Fruit fly (Drosophila melanogaster) whole organism, embryonic: ENCODE results near the gene CG9044.

ENCODE experiments used
- Atf3 ChIP-seq: fragments of 200-800 bp; sonication (Bioruptor generic); optimal IDR thresholded peaks from 3 replicates; lab custom pipeline; 2016; ENCODE audit warnings: missing biosample characterization, missing genetic modification characterization
- CG10543 ChIP-seq: fragments of 200-800 bp; sonication (Bioruptor generic); optimal IDR thresholded peaks from 3 replicates; lab custom pipeline; 2017; ENCODE audit warnings: missing biosample characterization, mild to moderate bottlenecking, missing genetic modification characterization, moderate library complexity
- CG10979 ChIP-seq: fragments of 200-800 bp; sonication (Bioruptor generic); optimal IDR thresholded peaks from 2 replicates; lab custom pipeline; 2018; ENCODE audit warnings: missing biosample characterization, mild to moderate bottlenecking, missing genetic modification characterization, moderate library complexity
- CG11696 ChIP-seq: fragments of 200-800 bp; sonication (Bioruptor generic); IDR thresholded peaks from 2 replicates; pipeline ENCODE4 v1.3.6; 2022; ENCODE audit warnings: missing biosample characterization, missing genetic modification characterization
- CG12744 ChIP-seq: fragments of 200-800 bp; sonication (Bioruptor generic); optimal IDR thresholded peaks from 2 replicates; lab custom pipeline; 2016; ENCODE audit warnings: missing biosample characterization, missing genetic modification characterization
- CG13296 ChIP-seq: fragments of 200-800 bp; sonication (Bioruptor generic); optimal IDR thresholded peaks from 3 replicates; lab custom pipeline; 2018; ENCODE audit warnings: missing biosample characterization, mild to moderate bottlenecking, missing genetic modification characterization
- CG15601 ChIP-seq: fragments of 200-800 bp; sonication (Bioruptor generic); optimal IDR thresholded peaks from 3 replicates; lab custom pipeline; 2019; ENCODE audit warnings: missing biosample characterization, mild to moderate bottlenecking, missing genetic modification characterization, moderate library complexity
- CG1602 ChIP-seq: fragments of 200-800 bp; sonication (Bioruptor generic); optimal IDR thresholded peaks from 3 replicates; lab custom pipeline; 2016; ENCODE audit warnings: missing biosample characterization, missing genetic modification characterization
- CG1603 ChIP-seq: fragments of 200-800 bp; sonication (Bioruptor generic); optimal IDR thresholded peaks from 2 replicates; lab custom pipeline; 2019; ENCODE audit warnings: missing biosample characterization, mild to moderate bottlenecking, missing genetic modification characterization, moderate library complexity
- CG17612 ChIP-seq: fragments of 200-800 bp; sonication (Bioruptor generic); IDR thresholded peaks from 2 replicates; pipeline ENCODE4 v1.3.6; 2022; ENCODE audit warnings: missing biosample characterization, missing genetic modification characterization
- CG1792 ChIP-seq: fragments of 200-800 bp; sonication (Bioruptor generic); optimal IDR thresholded peaks from 2 replicates; lab custom pipeline; 2016; ENCODE audit warnings: missing biosample characterization, missing genetic modification characterization
- CG2202 ChIP-seq: fragments of 200-800 bp; sonication (Bioruptor generic); optimal IDR thresholded peaks from 2 replicates; lab custom pipeline; 2018; ENCODE audit warnings: missing biosample characterization, mild to moderate bottlenecking, missing genetic modification characterization
- CG30403 ChIP-seq: fragments of 200-800 bp; sonication (Bioruptor generic); optimal IDR thresholded peaks from 3 replicates; lab custom pipeline; 2016; ENCODE audit warnings: missing biosample characterization, missing genetic modification characterization
- CG32772 ChIP-seq: fragments of 200-800 bp; sonication (Bioruptor generic); IDR thresholded peaks from 2 replicates; pipeline ENCODE4 v1.3.6; 2022; ENCODE audit warnings: missing biosample characterization, missing genetic modification characterization
- CG3847 ChIP-seq: fragments of 200-800 bp; sonication (Bioruptor generic); IDR thresholded peaks from 2 replicates; pipeline ENCODE4 v1.3.6; 2022; ENCODE audit warnings: missing biosample characterization, missing genetic modification characterization
- CG6272 ChIP-seq: fragments of 200-800 bp; sonication (Bioruptor generic); IDR thresholded peaks from 2 replicates; pipeline ENCODE4 v1.3.6; 2022; ENCODE audit warnings: missing biosample characterization, missing genetic modification characterization
- CG6654 ChIP-seq: fragments of 200-800 bp; sonication (Bioruptor generic); optimal IDR thresholded peaks from 2 replicates; lab custom pipeline; 2017; ENCODE audit warnings: missing biosample characterization, mild to moderate bottlenecking, missing genetic modification characterization
- CG6791 ChIP-seq: fragments of 200-800 bp; sonication (Bioruptor generic); IDR thresholded peaks from 3 replicates; pipeline ENCODE4 v1.3.6; 2022; ENCODE audit warnings: missing biosample characterization, missing genetic modification characterization; ENCODE audit not compliant: partially characterized antibody
- CG7271 ChIP-seq: fragments of 200-800 bp; sonication (Bioruptor generic); optimal IDR thresholded peaks from 2 replicates; lab custom pipeline; 2018; ENCODE audit warnings: missing biosample characterization, mild to moderate bottlenecking, missing genetic modification characterization, moderate library complexity
- CG8359 ChIP-seq: fragments of 200-800 bp; sonication (Bioruptor generic); optimal IDR thresholded peaks from 2 replicates; lab custom pipeline; 2017; ENCODE audit warnings: missing biosample characterization, mild to moderate bottlenecking, missing genetic modification characterization, borderline replicate concordance
- CTCF ChIP-seq: fragments of 200-800 bp; sonication (Bioruptor generic); optimal IDR thresholded peaks from 2 replicates; lab custom pipeline; 2017; ENCODE audit warnings: missing biosample characterization, mild to moderate bottlenecking, missing genetic modification characterization, moderate library complexity
- Dek ChIP-seq: fragments of 200-800 bp; sonication (Bioruptor generic); optimal IDR thresholded peaks from 3 replicates; lab custom pipeline; 2019; ENCODE audit warnings: missing biosample characterization, mild to moderate bottlenecking, missing genetic modification characterization, moderate library complexity
- Hmr ChIP-seq: fragments of 200-800 bp; sonication (Bioruptor generic); optimal IDR thresholded peaks from 3 replicates; lab custom pipeline; 2017; ENCODE audit warnings: mild to moderate bottlenecking, missing biosample characterization, missing genetic modification reagents, missing genetic modification characterization
- Hr51 ChIP-seq, 2 experiments: fragments of 200-800 bp; sonication (Bioruptor generic); optimal IDR thresholded peaks; 2 replicates in 1 of 2; 3 replicates in 1 of 2; lab custom pipeline; 2016 to 2018; ENCODE audit warnings: missing biosample characterization in 2 of 2, missing genetic modification characterization in 2 of 2, mild to moderate bottlenecking in 1 of 2, moderate library complexity in 1 of 2
- Mrtf ChIP-seq: fragments of 200-800 bp; sonication (Bioruptor generic); IDR thresholded peaks from 3 replicates; pipeline ENCODE4 v1.3.6; 2022; ENCODE audit warnings: missing biosample characterization, missing genetic modification characterization
- Opbp ChIP-seq: fragments of 200-800 bp; sonication (Bioruptor generic); IDR thresholded peaks from 3 replicates; pipeline ENCODE4 v1.3.6; 2022; ENCODE audit warnings: missing biosample characterization, missing genetic modification characterization; ENCODE audit not compliant: partially characterized antibody
- Optix ChIP-seq: fragments of 200-800 bp; sonication (Bioruptor generic); IDR thresholded peaks from 3 replicates; pipeline ENCODE4 v1.3.6; 2022; ENCODE audit warnings: missing biosample characterization, missing genetic modification characterization
- Poxn ChIP-seq: fragments of 200-800 bp; sonication (Bioruptor generic); IDR thresholded peaks from 2 replicates; pipeline ENCODE4 v1.3.6; 2022; ENCODE audit warnings: missing biosample characterization, missing genetic modification characterization
- Scr ChIP-seq: fragments of 200-800 bp; sonication (Bioruptor generic); IDR thresholded peaks from 2 replicates; pipeline ENCODE4 v1.3.6; 2022; ENCODE audit warnings: missing biosample characterization, missing genetic modification characterization; ENCODE audit not compliant: partially characterized antibody
- Side ChIP-seq: fragments of 200-800 bp; sonication (Bioruptor generic); optimal IDR thresholded peaks from 2 replicates; lab custom pipeline; 2016; ENCODE audit warnings: missing biosample characterization, missing genetic modification characterization
- Sox100B ChIP-seq: fragments of 200-800 bp; sonication (Bioruptor generic); optimal IDR thresholded peaks from 3 replicates; lab custom pipeline; 2018; ENCODE audit warnings: missing biosample characterization, mild to moderate bottlenecking, missing genetic modification characterization
- Xbp1 ChIP-seq: fragments of 200-800 bp; sonication (Bioruptor generic); optimal IDR thresholded peaks from 3 replicates; lab custom pipeline; 2016; ENCODE audit warnings: missing biosample characterization, mild to moderate bottlenecking, missing genetic modification characterization
- ab ChIP-seq: fragments of 200-800 bp; sonication (Bioruptor generic); optimal IDR thresholded peaks from 2 replicates; lab custom pipeline; 2016; ENCODE audit warnings: missing biosample characterization, missing genetic modification characterization
- abd-A ChIP-seq: fragments of 200-800 bp; sonication (Bioruptor generic); optimal IDR thresholded peaks from 3 replicates; lab custom pipeline; 2019; ENCODE audit warnings: missing biosample characterization, mild to moderate bottlenecking, missing genetic modification characterization, moderate library complexity
- al ChIP-seq: fragments of 200-800 bp; sonication (Bioruptor generic); IDR thresholded peaks from 2 replicates; pipeline ENCODE4 v1.3.6; 2022; ENCODE audit warnings: missing biosample characterization, missing genetic modification characterization
- ase ChIP-seq: fragments of 200-800 bp; sonication (Bioruptor generic); IDR thresholded peaks from 3 replicates; pipeline ENCODE4 v1.3.6; 2022; ENCODE audit warnings: missing biosample characterization, missing genetic modification characterization
- ato ChIP-seq: fragments of 200-800 bp; sonication (Bioruptor generic); IDR thresholded peaks from 2 replicates; pipeline ENCODE4 v1.3.6; 2022; ENCODE audit warnings: missing biosample characterization, missing genetic modification characterization; ENCODE audit not compliant: partially characterized antibody
- chif ChIP-seq, 2 experiments: fragments of 200-800 bp; sonication (Bioruptor generic); optimal IDR thresholded peaks; 3 replicates each; lab custom pipeline; 2016; ENCODE audit warnings: missing biosample characterization in 2 of 2, missing genetic modification characterization in 2 of 2
- eve ChIP-seq, 2 experiments: fragments of >200 bp; optimal IDR thresholded peaks; 2 replicates each; lab custom pipeline; 2017; ENCODE audit warnings: missing biosample characterization in 2 of 2, missing genetic modification characterization in 2 of 2
- ewg ChIP-seq: fragments of 200-800 bp; sonication (Bioruptor generic); optimal IDR thresholded peaks from 3 replicates; lab custom pipeline; 2017; ENCODE audit warnings: mild to moderate bottlenecking, missing biosample characterization, missing genetic modification reagents, missing genetic modification characterization
- fd64A ChIP-seq: fragments of 200-800 bp; sonication (Bioruptor generic); optimal IDR thresholded peaks from 3 replicates; lab custom pipeline; 2018; ENCODE audit warnings: missing biosample characterization, mild to moderate bottlenecking, missing genetic modification characterization
- her ChIP-seq: fragments of 200-800 bp; sonication (Bioruptor generic); optimal IDR thresholded peaks from 2 replicates; lab custom pipeline; 2016; ENCODE audit warnings: missing biosample characterization, missing genetic modification characterization
- pfk ChIP-seq: fragments of 200-800 bp; sonication (Bioruptor generic); optimal IDR thresholded peaks from 2 replicates; lab custom pipeline; 2018; ENCODE audit warnings: missing biosample characterization, mild to moderate bottlenecking, missing genetic modification characterization, moderate library complexity
- pita ChIP-seq: fragments of 200-800 bp; sonication (Bioruptor generic); optimal IDR thresholded peaks from 2 replicates; lab custom pipeline; 2017; ENCODE audit warnings: missing biosample characterization, mild to moderate bottlenecking, missing genetic modification characterization
- pros ChIP-seq: fragments of 200-800 bp; sonication (Bioruptor generic); optimal IDR thresholded peaks from 3 replicates; lab custom pipeline; 2019; ENCODE audit warnings: missing biosample characterization, mild to moderate bottlenecking, missing genetic modification characterization, moderate library complexity
- sim ChIP-seq: fragments of 200-800 bp; sonication (Bioruptor generic); IDR thresholded peaks from 2 replicates; pipeline ENCODE4 v1.3.6; 2022; ENCODE audit warnings: missing biosample characterization, missing genetic modification characterization
- ssp ChIP-seq: fragments of 200-800 bp; sonication (Bioruptor generic); IDR thresholded peaks from 2 replicates; pipeline ENCODE4 v1.3.6; 2022; ENCODE audit warnings: missing biosample characterization, missing genetic modification characterization
- tap ChIP-seq: fragments of 200-800 bp; optimal IDR thresholded peaks from 3 replicates; lab custom pipeline; 2019; ENCODE audit warnings: missing biosample characterization, mild to moderate bottlenecking, missing genetic modification characterization, moderate library complexity
- toy ChIP-seq: fragments of 200-800 bp; sonication (Bioruptor generic); IDR thresholded peaks from 2 replicates; pipeline ENCODE4 v1.3.6; 2022; ENCODE audit warnings: missing biosample characterization, missing genetic modification characterization
- unpg ChIP-seq: fragments of 200-800 bp; sonication (Bioruptor generic); optimal IDR thresholded peaks from 3 replicates; lab custom pipeline; 2018; ENCODE audit warnings: missing biosample characterization, mild to moderate bottlenecking, missing genetic modification characterization, moderate library complexity
- zen ChIP-seq: fragments of 200-800 bp; sonication (Bioruptor generic); optimal IDR thresholded peaks from 3 replicates; lab custom pipeline; 2018; ENCODE audit warnings: missing biosample characterization, mild to moderate bottlenecking, missing genetic modification characterization, moderate library complexity

Gene CG9044

DNA sequence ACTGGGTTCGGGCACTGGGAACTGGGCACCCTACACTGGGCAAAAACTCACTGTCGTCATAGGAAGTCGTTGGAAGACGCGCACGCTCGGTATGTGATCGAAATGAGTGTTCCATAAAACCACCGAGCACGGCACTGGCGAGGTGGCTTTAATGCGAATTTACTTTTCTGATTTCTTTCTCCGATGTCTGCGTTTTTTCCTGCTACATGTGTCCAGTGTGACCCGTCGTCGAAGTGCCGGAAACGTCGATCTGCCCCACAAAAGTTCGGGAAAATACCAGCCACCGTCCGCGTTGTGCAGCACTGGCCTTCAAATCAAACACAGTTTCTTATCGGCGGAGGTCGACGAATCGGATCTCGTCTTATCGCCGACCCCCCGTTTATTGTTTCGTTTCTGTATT, 50.0 kb downstream of the CG9044 start, which contains the start of gene Kdm5 (continued):
- TF ChIP-seq CG6791 (GFP tag; lab: Robert Waterston, UW) (peak; percentile 55), CG10543 (GFP tag; lab: Kevin White, UChicago) (peak; percentile 78), Optix (GFP tag; lab: Robert Waterston, UW) (no peak), CG1602 (GFP tag; lab: Kevin White, UChicago) (no peak), ato (GFP tag; lab: Robert Waterston, UW) (0 out of 2 replicates have a peak, but pooled peaks have one; percentile 51), her (no peak), Hmr (peak; percentile 54), ase (GFP tag; lab: Robert Waterston, UW) (no peak), CG30403 (GFP tag; lab: Kevin White, UChicago) (peak; percentile 4), ssp (GFP tag; lab: Robert Waterston, UW) (peak; percentile 30; the same call in 1 of the 2 replicates), CG12744 (no peak), CG7271 (tag; lab: Kevin White, UChicago) (no peak), unpg (GFP tag; lab: Kevin White, UChicago) (no peak), tap (no peak), chif (GFP tag; optimal IDR thresholded peaks at IDR 0.05; lab: Kevin White, UChicago) (no peak), Atf3 (GFP tag; lab: Kevin White, UChicago) (no peak), Hr51 (GFP tag; optimal IDR thresholded peaks at IDR 0.05; lab: Kevin White, UChicago) (peak in 1 of 2 experiments; percentile 2), Poxn (GFP tag; lab: Robert Waterston, UW) (no peak), CG13296 (GFP tag; lab: Kevin White, UChicago) (no peak), pita (GFP tag; lab: Kevin White, UChicago) (no peak), CG3847 (GFP tag; lab: Robert Waterston, UW) (peak; percentile 55), CG11696 (GFP tag; lab: Robert Waterston, UW) (no peak), Mrtf (no peak), CG1792 (GFP tag; lab: Kevin White, UChicago) (no peak), Xbp1 (GFP tag; lab: Kevin White, UChicago) (peak; percentile 23), zen (tag; lab: Kevin White, UChicago) (peak; percentile 16), CG6272 (GFP tag; lab: Robert Waterston, UW) (no peak), pfk (no peak), sim (no peak), al (GFP tag; lab: Robert Waterston, UW) (no peak), CG6654 (GFP tag; lab: Kevin White, UChicago) (no peak), Opbp (GFP tag; lab: Robert Waterston, UW) (no peak; the same call in 2 of the 3 replicates), toy (no peak), CG17612 (GFP tag; lab: Robert Waterston, UW) (no peak), eve (GFP tag; optimal IDR thresholded peaks at IDR 0.05; lab: Kevin White, UChicago) (no peak), Side (GFP tag; lab: Kevin White, UChicago) (peak; percentile 47), Sox100B (no peak), CTCF (GFP tag; lab: Kevin White, UChicago) (peak; percentile 30), ab (GFP tag; lab: Kevin White, UChicago) (no peak), CG2202 (tag; lab: Kevin White, UChicago) (no peak), CG1603 (tag; lab: Kevin White, UChicago) (peak; percentile 82), CG8359 (GFP tag; lab: Kevin White, UChicago) (peak; percentile 16), CG15601 (tag; lab: Kevin White, UChicago) (peak; percentile 1), ewg (GFP tag; lab: Kevin White, UChicago) (peak; percentile 51), CG32772 (GFP tag; lab: Robert Waterston, UW) (no peak), fd64A (GFP tag; lab: Kevin White, UChicago) (no peak), CG10979 (no peak), abd-A (tag; lab: Kevin White, UChicago) (no peak), Scr (GFP tag; lab: Robert Waterston, UW) (peak; percentile 34), pros (GFP tag; lab: Kevin White, UChicago) (no peak), Dek (no peak)
